Fruit fly (Drosophila melanogaster): Measurements from ENCODE around the gene I-2.

Gene I-2

dm6 chr3L:9859624-9860023, 23.0 kb upstream of the I-2 start, which contains the start of gene CG10809:
TSS of gene CG10809 (minus strand) at chr3L:9859889.
- TF ChIP-seq Hr4 (GFP tag; optimal IDR thresholded peaks at IDR 0.05), result no peak
- no peak for TF ChIP-seq Met (GFP tag; optimal IDR thresholded peaks at IDR 0.05)
- TF ChIP-seq CG34406 (GFP tag; optimal IDR thresholded peaks at IDR 0.05), result no peak
- TF ChIP-seq Blimp-1 (GFP tag; optimal IDR thresholded peaks at IDR 0.05), result no peak
- TF ChIP-seq lz (GFP tag; optimal IDR thresholded peaks at IDR 0.05), result peak; percentile 12
- TF ChIP-seq esn (GFP tag; optimal IDR thresholded peaks at IDR 0.05), result no peak
- TF ChIP-seq Hr38 (GFP tag; optimal IDR thresholded peaks at IDR 0.05), result no peak
- TF ChIP-seq CG31627 (GFP tag; optimal IDR thresholded peaks at IDR 0.05), result no peak
- TF ChIP-seq Sox14 (GFP tag; optimal IDR thresholded peaks at IDR 0.05), result peak; percentile 11
- no peak for TF ChIP-seq OdsH (GFP tag; optimal IDR thresholded peaks at IDR 0.05)
- TF ChIP-seq Sox102F (GFP tag; optimal IDR thresholded peaks at IDR 0.05), result no peak
- TF ChIP-seq CG3919 (GFP tag; optimal IDR thresholded peaks at IDR 0.05), result no peak
- TF ChIP-seq CG10669 (GFP tag; optimal IDR thresholded peaks at IDR 0.05), result no peak
- TF ChIP-seq CG32006 (GFP tag; optimal IDR thresholded peaks at IDR 0.05), result no peak
- no peak for TF ChIP-seq CG8632 (GFP tag; optimal IDR thresholded peaks at IDR 0.05)
- peak; percentile 26 for TF ChIP-seq CG10631 (GFP tag; optimal IDR thresholded peaks at IDR 0.05)
- no peak for TF ChIP-seq Ets96B (tag; optimal IDR thresholded peaks at IDR 0.05)
- no peak for TF ChIP-seq CG6276 (GFP tag; optimal IDR thresholded peaks at IDR 0.05)
- TF ChIP-seq Lpt (GFP tag; optimal IDR thresholded peaks at IDR 0.05), result no peak
- no peak for TF ChIP-seq CG3032 (tag; optimal IDR thresholded peaks at IDR 0.05)
- peak; percentile 65 for TF ChIP-seq svp (GFP tag)
- TF ChIP-seq ss (GFP tag; optimal IDR thresholded peaks at IDR 0.05), result no peak
- TF ChIP-seq dac (GFP tag; optimal IDR thresholded peaks at IDR 0.05), result no peak
- no peak for TF ChIP-seq Smox (GFP tag; optimal IDR thresholded peaks at IDR 0.05)
- TF ChIP-seq CG16779 (tag; optimal IDR thresholded peaks at IDR 0.05), result no peak
- no peak for TF ChIP-seq spab (GFP tag; optimal IDR thresholded peaks at IDR 0.05)
- TF ChIP-seq Sox15 (GFP tag; optimal IDR thresholded peaks at IDR 0.05), result no peak
- no peak for TF ChIP-seq CG8319 (GFP tag; optimal IDR thresholded peaks at IDR 0.05)
- TF ChIP-seq achi (GFP tag; optimal IDR thresholded peaks at IDR 0.05), result no peak
- peak; percentile 99 for TF ChIP-seq fkh (GFP tag; optimal IDR thresholded peaks at IDR 0.05)

DNA sequence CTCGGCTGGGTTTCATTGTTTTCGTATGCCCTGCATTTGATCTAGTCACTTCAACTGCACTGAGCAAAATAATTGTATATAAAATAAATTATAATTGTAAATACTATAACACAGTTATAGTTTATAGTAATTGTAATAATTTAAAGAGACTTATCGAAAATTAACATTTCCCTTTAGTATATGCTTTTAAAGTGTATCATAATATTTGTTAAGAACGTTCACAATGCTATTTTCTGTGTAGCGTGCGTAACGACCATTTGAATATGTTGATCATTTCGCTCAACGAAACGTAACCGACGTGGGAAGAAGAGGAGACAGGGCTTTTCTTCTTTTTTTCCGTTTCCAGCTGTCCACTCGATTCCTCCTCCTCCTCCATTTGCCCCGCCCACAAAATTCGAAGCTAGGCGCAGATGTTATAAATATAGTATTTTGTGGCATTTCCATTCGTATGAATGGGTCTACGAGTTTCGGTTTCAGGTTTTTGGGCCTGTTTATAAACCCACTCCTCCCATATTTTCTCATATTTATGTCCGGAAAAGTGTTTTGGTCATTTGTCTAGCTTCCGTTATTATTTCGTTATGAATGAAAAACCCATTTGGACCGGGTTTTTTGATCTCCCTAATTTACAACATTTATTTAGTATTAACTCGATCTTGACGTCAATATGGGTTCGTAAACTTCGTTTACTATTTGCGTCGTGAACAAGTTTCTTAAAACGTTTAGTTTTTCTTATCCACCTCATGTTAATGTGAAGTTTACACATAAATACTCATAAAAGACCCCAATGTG, 20.0 kb upstream of the I-2 start:
- peak; percentile 44 for TF ChIP-seq CG10669 (GFP tag; optimal IDR thresholded peaks at IDR 0.05)
- TF ChIP-seq OdsH (GFP tag; optimal IDR thresholded peaks at IDR 0.05), result peak; percentile 6
- peak in 1 of 2 experiments; percentile 29 for TF ChIP-seq ss (GFP tag; optimal IDR thresholded peaks at IDR 0.05)
- no peak for TF ChIP-seq fd85E (GFP tag; optimal IDR thresholded peaks at IDR 0.05)
- TF ChIP-seq Hr4 (GFP tag; optimal IDR thresholded peaks at IDR 0.05), result peak; percentile 25
- TF ChIP-seq CG10631 (GFP tag; optimal IDR thresholded peaks at IDR 0.05), result peak; percentile 31
- no peak for TF ChIP-seq CG4318 (GFP tag; optimal IDR thresholded peaks at IDR 0.05)
- TF ChIP-seq spab (GFP tag; optimal IDR thresholded peaks at IDR 0.05), result no peak
- 0 out of 2 replicates have a peak, but pooled peaks have one; percentile 19 for TF ChIP-seq CG11294 (GFP tag; IDR thresholded peaks at IDR 0.05)
- TF ChIP-seq acj6 (GFP tag; optimal IDR thresholded peaks at IDR 0.05), result peak; percentile 44
- TF ChIP-seq CG3032 (tag; optimal IDR thresholded peaks at IDR 0.05), result peak; percentile 61
- peak; percentile 79; the same call in 2 of the 3 replicates for TF ChIP-seq eg (GFP tag; IDR thresholded peaks at IDR 0.05)
- TF ChIP-seq CG8119 (GFP tag; IDR thresholded peaks at IDR 0.05), result peak; percentile 64
- TF ChIP-seq dsx (GFP tag; optimal IDR thresholded peaks at IDR 0.05; ENCODE audit: poor library complexity, severe bottlenecking), result peak; percentile 52
- TF ChIP-seq topi (GFP tag; optimal IDR thresholded peaks at IDR 0.05), result no peak
- TF ChIP-seq svp (GFP tag), result no peak
- TF ChIP-seq CG15336 (GFP tag; IDR thresholded peaks at IDR 0.05), result peak; percentile 81
- peak; percentile 21 for TF ChIP-seq CG8632 (GFP tag; optimal IDR thresholded peaks at IDR 0.05)
- peak; percentile 42 for TF ChIP-seq CG11762 (GFP tag; optimal IDR thresholded peaks at IDR 0.05; ENCODE audit: insufficient read depth)
- peak; percentile 5 for TF ChIP-seq CG7368 (GFP tag; optimal IDR thresholded peaks at IDR 0.05)
- no peak for TF ChIP-seq CG16779 (tag; optimal IDR thresholded peaks at IDR 0.05)
- no peak for TF ChIP-seq salr (GFP tag; optimal IDR thresholded peaks at IDR 0.05)
- TF ChIP-seq Ets96B (tag; optimal IDR thresholded peaks at IDR 0.05), result peak; percentile 59
- TF ChIP-seq achi (GFP tag; optimal IDR thresholded peaks at IDR 0.05), result peak; percentile 39
- TF ChIP-seq Eip78C (GFP tag), result peak; percentile 66
- no peak for TF ChIP-seq Eip93F (GFP tag; optimal IDR thresholded peaks at IDR 0.05)
- TF ChIP-seq Gug (GFP tag; IDR thresholded peaks at IDR 0.05), result peak; percentile 59
- no peak for TF ChIP-seq CG9139 (GFP tag; optimal IDR thresholded peaks at IDR 0.05)
- TF ChIP-seq CG34406 (GFP tag; optimal IDR thresholded peaks at IDR 0.05), result peak; percentile 41
